Worm (Caenorhabditis elegans): ENCODE results near the gene C50E10.1.

Gene C50E10.1

ce11 chrII:12342928-12343327 lies 40.7 kb upstream of the C50E10.1 start:
- TF ChIP-seq ama-1 (optimal IDR thresholded peaks at IDR 0.05) = no peak
- no peak for TF ChIP-seq lin-39 (tag; optimal IDR thresholded peaks at IDR 0.05)
- TF ChIP-seq ceh-8 (GFP tag; optimal IDR thresholded peaks at IDR 0.05) = no peak
- TF ChIP-seq efl-1 (optimal IDR thresholded peaks at IDR 0.05) = no peak
- no peak for TF ChIP-seq efl-1 (GFP tag; optimal IDR thresholded peaks at IDR 0.05 in 1 of 2)

ce11 chrII:12341566-12342223 lies 39.4 kb upstream of the C50E10.1 start:
- TF ChIP-seq nhr-12 (tag; optimal IDR thresholded peaks at IDR 0.05) = no peak
- TF ChIP-seq lin-39 (tag; optimal IDR thresholded peaks at IDR 0.05) = no peak
- no peak for TF ChIP-seq ceh-82 (tag; optimal IDR thresholded peaks at IDR 0.05)
- TF ChIP-seq ceh-8 (GFP tag; optimal IDR thresholded peaks at IDR 0.05) = peak; percentile 33
- peak in 1 of 6 experiments; percentile 42 for TF ChIP-seq elt-3 (tag; optimal IDR thresholded peaks at IDR 0.05)
- no peak for TF ChIP-seq ces-1 (GFP tag; optimal IDR thresholded peaks at IDR 0.05)
- no peak for TF ChIP-seq lin-13 (GFP tag; optimal IDR thresholded peaks at IDR 0.05)
- TF ChIP-seq unc-62 (GFP tag; optimal IDR thresholded peaks at IDR 0.05) = no peak
- no peak for TF ChIP-seq sptf-1 (tag; optimal IDR thresholded peaks at IDR 0.05)
- TF ChIP-seq elt-2 (tag; optimal IDR thresholded peaks at IDR 0.05) = no peak
- TF ChIP-seq lsy-2 (tag; optimal IDR thresholded peaks at IDR 0.05) = peak in 1 of 2 experiments; percentile 48
- TF ChIP-seq mab-9 (GFP tag; IDR thresholded peaks at IDR 0.05) = no peak
- peak; percentile 8 for TF ChIP-seq snu-23 (GFP tag; optimal IDR thresholded peaks at IDR 0.05)
- no peak for TF ChIP-seq efl-3 (GFP tag; optimal IDR thresholded peaks at IDR 0.05)
- TF ChIP-seq zag-1 (tag; optimal IDR thresholded peaks at IDR 0.05) = no peak
- no peak for TF ChIP-seq xbp-1 (tag; optimal IDR thresholded peaks at IDR 0.05)
- TF ChIP-seq efl-1 (optimal IDR thresholded peaks at IDR 0.05) = peak; percentile 19 to 42
- TF ChIP-seq efl-1 (GFP tag; optimal IDR thresholded peaks at IDR 0.05 in 1 of 2) = peak; percentile 58 to 95
- peak; percentile 38 for TF ChIP-seq nhr-20 (tag; optimal IDR thresholded peaks at IDR 0.05)
- TF ChIP-seq C16A3.4 (tag; optimal IDR thresholded peaks at IDR 0.05) = peak; percentile 10
- peak; percentile 14 to 70 for TF ChIP-seq lin-35 (GFP tag; optimal IDR thresholded peaks at IDR 0.05)
- TF ChIP-seq ets-5 (GFP tag; IDR thresholded peaks at IDR 0.05) = no peak
- TF ChIP-seq blmp-1 (tag; optimal IDR thresholded peaks at IDR 0.05) = peak; percentile 6
- peak; percentile 30 to 57 (median 41) for TF ChIP-seq dpl-1 (GFP tag; optimal IDR thresholded peaks at IDR 0.05)
- no peak for TF ChIP-seq alr-1 (tag; optimal IDR thresholded peaks at IDR 0.05; ENCODE audit: borderline replicate concordance)
- no peak for TF ChIP-seq tlp-1 (tag; optimal IDR thresholded peaks at IDR 0.05)
- TF ChIP-seq unc-130 (tag; optimal IDR thresholded peaks at IDR 0.05) = no peak
- peak; percentile 26 for TF ChIP-seq lin-14 (GFP tag; optimal IDR thresholded peaks at IDR 0.05)
- no peak for TF ChIP-seq irx-1 (tag; optimal IDR thresholded peaks at IDR 0.05)

DNA sequence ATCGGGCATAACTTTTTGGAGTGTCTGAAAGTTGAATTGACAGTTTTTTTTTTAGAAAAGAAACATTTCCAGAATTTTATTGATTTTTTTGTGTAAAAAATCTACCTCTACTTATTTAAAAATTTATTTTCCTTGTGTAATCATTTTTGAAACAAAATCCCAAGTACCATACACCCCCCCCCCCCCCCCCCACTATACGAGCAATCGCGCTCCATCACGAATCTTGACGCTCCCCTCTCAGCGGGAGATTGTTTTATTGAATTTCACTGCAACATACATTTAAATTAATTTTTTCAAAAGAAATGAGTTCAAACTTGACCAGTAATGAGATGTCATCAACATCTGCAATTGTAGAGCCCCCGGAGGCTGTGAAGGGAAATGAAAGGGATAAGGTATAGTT lies 37.4 kb upstream of the C50E10.1 start, which contains the start of gene sop-2:
sop-2 (plus strand) TSS at position 301 of the 400 bp plus-strand sequence.
- TF ChIP-seq efl-3 (GFP tag; optimal IDR thresholded peaks at IDR 0.05) = no peak
- no peak for TF ChIP-seq ets-5 (GFP tag; IDR thresholded peaks at IDR 0.05)
- no peak for TF ChIP-seq blmp-1 (tag; optimal IDR thresholded peaks at IDR 0.05)
- no peak for TF ChIP-seq sptf-1 (tag; optimal IDR thresholded peaks at IDR 0.05)
- TF ChIP-seq aha-1 (tag; optimal IDR thresholded peaks at IDR 0.05) = no peak
- TF ChIP-seq nhr-90 (tag; optimal IDR thresholded peaks at IDR 0.05; ENCODE audit: poor library complexity) = no peak
- TF ChIP-seq ces-1 (GFP tag; optimal IDR thresholded peaks at IDR 0.05) = no peak

DNA sequence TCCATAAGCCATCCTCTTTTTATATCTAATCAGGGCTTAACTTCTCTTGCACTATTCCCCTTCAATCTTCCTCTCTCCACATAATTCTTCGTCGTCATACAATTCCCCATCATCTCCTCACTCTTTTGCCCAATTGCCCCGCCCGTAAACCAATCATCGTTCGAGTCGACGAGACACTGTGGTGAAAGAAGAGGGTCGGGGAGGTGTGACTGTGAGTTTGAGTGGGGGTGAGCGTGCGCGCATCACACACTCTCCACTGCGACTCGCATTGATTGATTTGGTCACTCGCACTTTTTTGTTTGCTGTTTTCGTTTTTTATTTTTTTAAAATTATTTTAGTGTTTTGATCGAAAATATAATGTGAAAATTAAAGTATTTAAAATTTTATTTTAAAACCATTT lies 36.9 kb upstream of the C50E10.1 start:
- TF ChIP-seq pax-3 (tag; optimal IDR thresholded peaks at IDR 0.05) (peak; percentile 60), unc-98 (GFP tag; IDR thresholded peaks at IDR 0.05) (no peak), efl-1 (optimal IDR thresholded peaks at IDR 0.05) (peak; percentile 76), efl-1 (GFP tag; optimal IDR thresholded peaks at IDR 0.05 in 1 of 2) (peak; percentile 68 to 95), unc-86 (tag; optimal IDR thresholded peaks at IDR 0.05) (peak; percentile 60), lin-35 (GFP tag; optimal IDR thresholded peaks at IDR 0.05) (peak; percentile 67 to 83), mep-1 (tag; optimal IDR thresholded peaks at IDR 0.05) (peak; percentile 80), swsn-7 (tag; optimal IDR thresholded peaks at IDR 0.05) (peak; percentile 77), nhr-77 (tag; optimal IDR thresholded peaks at IDR 0.05) (no peak), zag-1 (tag; optimal IDR thresholded peaks at IDR 0.05) (no peak), fos-1 (tag; optimal IDR thresholded peaks at IDR 0.05) (peak; percentile 75), nhr-71 (tag; optimal IDR thresholded peaks at IDR 0.05) (peak; percentile 80), unc-30 (tag; optimal IDR thresholded peaks at IDR 0.05) (no peak), dsc-1 (tag; optimal IDR thresholded peaks at IDR 0.05) (peak; percentile 81), nhr-12 (tag; optimal IDR thresholded peaks at IDR 0.05) (no peak), pqm-1 (tag; optimal IDR thresholded peaks at IDR 0.05) (no peak), nhr-237 (tag; optimal IDR thresholded peaks at IDR 0.05) (no peak), ama-1 (optimal IDR thresholded peaks at IDR 0.05) (no peak), isw-1 (GFP tag; IDR thresholded peaks at IDR 0.05) (peak; percentile 64), C34B4.2 (tag; optimal IDR thresholded peaks at IDR 0.05) (no peak), rnt-1 (tag; optimal IDR thresholded peaks at IDR 0.05) (peak; percentile 80), lin-14 (GFP tag; optimal IDR thresholded peaks at IDR 0.05) (no peak)

Measured in whole organism, L1 larva.